Worm (Caenorhabditis elegans) whole organism, L1 larva: Measurements from ENCODE around the gene Y48B6A.1.

ENCODE experiments used
- C04F5.9 ChIP-seq: sonication (generic microtip); optimal IDR thresholded peaks from 2 replicates; lab custom pipeline; 2016; ENCODE audit warnings: missing genetic modification characterization, missing compliant biosample characterization
- C34B4.2 ChIP-seq: sonication (generic microtip); optimal IDR thresholded peaks from 2 replicates; lab custom pipeline; 2017; ENCODE audit warnings: mild to moderate bottlenecking, missing genetic modification characterization, missing compliant biosample characterization
- Y116A8C.19 ChIP-seq: sonication (generic microtip); optimal IDR thresholded peaks from 2 replicates; lab custom pipeline; 2016; ENCODE audit warnings: missing compliant biosample characterization, missing genetic modification characterization, borderline replicate concordance
- aly-2 ChIP-seq: fragments of 150-350 bp; optimal IDR thresholded peaks from 2 replicates; lab custom pipeline; 2014; ENCODE audit warnings: missing biosample characterization, missing genetic modification characterization
- ceh-63 ChIP-seq: fragments of 200-800 bp; sonication (Bioruptor generic); optimal IDR thresholded peaks from 2 replicates; lab custom pipeline; 2018; ENCODE audit warnings: mild to moderate bottlenecking, missing genetic modification characterization, missing compliant biosample characterization
- ceh-8 ChIP-seq: fragments of 200-800 bp; sonication (Bioruptor generic); optimal IDR thresholded peaks from 2 replicates; lab custom pipeline; 2018; ENCODE audit warnings: mild to moderate bottlenecking, missing genetic modification characterization, moderate library complexity, missing compliant biosample characterization
- dpl-1 ChIP-seq, 3 experiments: fragments of 150-350 bp in 2 of 3; sonication (generic microtip) in 1 of 3; optimal IDR thresholded peaks; 2 replicates each; lab custom pipeline; 2014 to 2017; ENCODE audit warnings: missing biosample characterization in 3 of 3, missing genetic modification characterization in 3 of 3, missing genetic modification reagents in 3 of 3
- efl-1 ChIP-seq, 4 experiments: fragments of 150-350 bp; optimal IDR thresholded peaks in 3 of 4; peaks in 1 of 4; 1 replicate in 1 of 4; 2 replicates in 3 of 4; lab custom pipeline; 2014; ENCODE audit warnings: missing biosample characterization in 2 of 4, missing genetic modification characterization in 2 of 4, missing genetic modification reagents in 2 of 4
- egl-27 ChIP-seq, 2 experiments: fragments of 150-350 bp in 1 of 2; sonication (generic microtip); optimal IDR thresholded peaks; 3 replicates each; lab custom pipeline; 2017 to 2018; ENCODE audit warnings: missing biosample characterization in 2 of 2, missing genetic modification characterization in 2 of 2, missing genetic modification reagents in 2 of 2
- elt-3 ChIP-seq, 6 experiments: fragments of 150-350 bp in 1 of 6; sonication (generic microtip); optimal IDR thresholded peaks; 2 replicates each; lab custom pipeline; 2017 to 2018; ENCODE audit warnings: missing biosample characterization in 6 of 6, missing genetic modification characterization in 6 of 6, inconsistent platforms in 1 of 6
- fkh-10 ChIP-seq: sonication (generic microtip); optimal IDR thresholded peaks from 2 replicates; lab custom pipeline; 2017; ENCODE audit warnings: missing biosample characterization, missing genetic modification reagents, missing genetic modification characterization
- fkh-4 ChIP-seq: sonication (generic microtip); optimal IDR thresholded peaks from 2 replicates; lab custom pipeline; 2016; ENCODE audit warnings: missing compliant biosample characterization, missing genetic modification characterization, borderline replicate concordance
- fkh-8 ChIP-seq: sonication (generic microtip); optimal IDR thresholded peaks from 2 replicates; lab custom pipeline; 2016; ENCODE audit warnings: mild to moderate bottlenecking, missing genetic modification characterization, missing compliant biosample characterization
- hlh-4 ChIP-seq: sonication (generic microtip); optimal IDR thresholded peaks from 2 replicates; lab custom pipeline; 2016; ENCODE audit warnings: mild to moderate bottlenecking, missing genetic modification characterization, missing compliant biosample characterization
- hpl-2 ChIP-seq: fragments of 150-350 bp; optimal IDR thresholded peaks from 2 replicates; lab custom pipeline; 2014; ENCODE audit warnings: missing biosample characterization, missing genetic modification reagents, missing genetic modification characterization
- irx-1 ChIP-seq: sonication (generic microtip); optimal IDR thresholded peaks from 2 replicates; lab custom pipeline; 2016; ENCODE audit warnings: missing genetic modification characterization, missing compliant biosample characterization
- isw-1 ChIP-seq: fragments of 200-800 bp; sonication (Bioruptor generic); IDR thresholded peaks from 2 replicates; pipeline ENCODE4 v1.3.6; 2022; ENCODE audit warnings: missing genetic modification characterization, missing compliant biosample characterization
- jun-1 ChIP-seq: fragments of 150-350 bp; optimal IDR thresholded peaks from 2 replicates; lab custom pipeline; 2014; ENCODE audit warnings: missing biosample characterization, missing genetic modification reagents, missing genetic modification characterization
- lin-13 ChIP-seq: fragments of 150-350 bp; optimal IDR thresholded peaks from 2 replicates; lab custom pipeline; 2014; ENCODE audit warnings: missing biosample characterization, missing genetic modification reagents, missing genetic modification characterization
- lin-14 ChIP-seq: fragments of 200-800 bp; sonication (Bioruptor generic); optimal IDR thresholded peaks from 2 replicates; lab custom pipeline; 2018; ENCODE audit warnings: mild to moderate bottlenecking, missing genetic modification characterization, moderate library complexity, missing compliant biosample characterization
- lin-35 ChIP-seq, 2 experiments: fragments of 150-350 bp; optimal IDR thresholded peaks; 2 replicates each; lab custom pipeline; 2014; ENCODE audit warnings: missing biosample characterization in 2 of 2, missing genetic modification characterization in 2 of 2, missing genetic modification reagents in 2 of 2
- lin-39 ChIP-seq: fragments of 150-350 bp; optimal IDR thresholded peaks from 2 replicates; lab custom pipeline; 2014; ENCODE audit warnings: missing biosample characterization, missing genetic modification reagents, missing genetic modification characterization
- lsy-2 ChIP-seq, 2 experiments: fragments of 150-350 bp; optimal IDR thresholded peaks; 2 replicates each; lab custom pipeline; 2014; ENCODE audit warnings: missing biosample characterization in 2 of 2, missing genetic modification characterization in 2 of 2
- mdl-1 ChIP-seq, 2 experiments: fragments of 150-350 bp; optimal IDR thresholded peaks; 2 replicates each; lab custom pipeline; 2014 to 2017; ENCODE audit warnings: missing biosample characterization in 2 of 2, missing genetic modification characterization in 2 of 2, inconsistent platforms in 1 of 2
- nhr-20 ChIP-seq: sonication (generic microtip); optimal IDR thresholded peaks from 2 replicates; lab custom pipeline; 2016; ENCODE audit warnings: mild to moderate bottlenecking, missing genetic modification characterization, missing compliant biosample characterization
- nhr-237 ChIP-seq: fragments of 150-350 bp; optimal IDR thresholded peaks from 2 replicates; lab custom pipeline; 2014; ENCODE audit warnings: missing biosample characterization, missing genetic modification characterization
- nhr-47 ChIP-seq: sonication (generic microtip); optimal IDR thresholded peaks from 2 replicates; lab custom pipeline; 2016; ENCODE audit warnings: mild to moderate bottlenecking, missing genetic modification characterization, moderate library complexity, missing compliant biosample characterization
- nhr-71 ChIP-seq: sonication (generic microtip); optimal IDR thresholded peaks from 2 replicates; lab custom pipeline; 2016; ENCODE audit warnings: mild to moderate bottlenecking, missing genetic modification characterization, moderate library complexity, missing compliant biosample characterization
- nhr-77 ChIP-seq: fragments of 150-350 bp; optimal IDR thresholded peaks from 2 replicates; lab custom pipeline; 2014; ENCODE audit warnings: missing biosample characterization, missing genetic modification characterization
- nhr-84 ChIP-seq: sonication (generic microtip); optimal IDR thresholded peaks from 2 replicates; lab custom pipeline; 2017; ENCODE audit warnings: missing biosample characterization, missing genetic modification characterization
- nhr-85 ChIP-seq: sonication (generic microtip); peaks from one replicate; lab custom pipeline; 2016; ENCODE audit warnings: missing genetic modification characterization, inconsistent platforms, missing compliant biosample characterization
- nhr-90 ChIP-seq: sonication (generic microtip); optimal IDR thresholded peaks from 2 replicates; lab custom pipeline; 2016; ENCODE audit warnings: mild to moderate bottlenecking, missing genetic modification characterization, missing compliant biosample characterization; ENCODE audit not compliant: poor library complexity
- pqm-1 ChIP-seq: sonication (generic microtip); optimal IDR thresholded peaks from 3 replicates; lab custom pipeline; 2017; ENCODE audit warnings: missing biosample characterization, missing genetic modification characterization
- rnt-1 ChIP-seq: sonication (generic microtip); optimal IDR thresholded peaks from 2 replicates; lab custom pipeline; 2016; ENCODE audit warnings: mild to moderate bottlenecking, missing genetic modification characterization, moderate library complexity, missing compliant biosample characterization
- snpc-4 ChIP-seq: fragments of 150-350 bp; optimal IDR thresholded peaks from 2 replicates; lab custom pipeline; 2014; ENCODE audit warnings: missing biosample characterization, missing genetic modification characterization
- snu-23 ChIP-seq: sonication (generic microtip); optimal IDR thresholded peaks from 2 replicates; lab custom pipeline; 2016; ENCODE audit warnings: missing genetic modification characterization, missing compliant biosample characterization
- sox-4 ChIP-seq: sonication (generic microtip); optimal IDR thresholded peaks from 2 replicates; lab custom pipeline; 2016; ENCODE audit warnings: missing genetic modification characterization, missing compliant biosample characterization
- sptf-1 ChIP-seq: fragments of 150-350 bp; optimal IDR thresholded peaks from 2 replicates; lab custom pipeline; 2014; ENCODE audit warnings: missing biosample characterization, missing genetic modification characterization
- tbx-2 ChIP-seq: sonication (generic microtip); optimal IDR thresholded peaks from 2 replicates; lab custom pipeline; 2016; ENCODE audit warnings: missing genetic modification characterization, missing compliant biosample characterization
- tlp-1 ChIP-seq: fragments of 150-350 bp; optimal IDR thresholded peaks from 2 replicates; lab custom pipeline; 2014; ENCODE audit warnings: missing biosample characterization, missing genetic modification characterization
- unc-62 ChIP-seq: fragments of 150-350 bp; optimal IDR thresholded peaks from 2 replicates; lab custom pipeline; 2014; ENCODE audit warnings: missing biosample characterization, missing genetic modification reagents, missing genetic modification characterization
- unc-86 ChIP-seq: sonication (generic microtip); optimal IDR thresholded peaks from 2 replicates; lab custom pipeline; 2016; ENCODE audit warnings: missing genetic modification characterization, missing compliant biosample characterization
- vab-15 ChIP-seq: sonication (generic microtip); optimal IDR thresholded peaks from 2 replicates; lab custom pipeline; 2017; ENCODE audit warnings: missing genotype, mild to moderate bottlenecking, missing genetic modification characterization, missing compliant biosample characterization
- xbp-1 ChIP-seq: sonication (generic microtip); optimal IDR thresholded peaks from 2 replicates; lab custom pipeline; 2016; ENCODE audit warnings: missing genetic modification characterization, missing compliant biosample characterization
- zag-1 ChIP-seq: fragments of 150-350 bp; optimal IDR thresholded peaks from 2 replicates; lab custom pipeline; 2014; ENCODE audit warnings: missing biosample characterization, missing genetic modification characterization
- ztf-4 ChIP-seq: fragments of 150-350 bp; optimal IDR thresholded peaks from 2 replicates; lab custom pipeline; 2014; ENCODE audit warnings: missing biosample characterization, missing genetic modification characterization

The Y48B6A.1 gene

DNA sequence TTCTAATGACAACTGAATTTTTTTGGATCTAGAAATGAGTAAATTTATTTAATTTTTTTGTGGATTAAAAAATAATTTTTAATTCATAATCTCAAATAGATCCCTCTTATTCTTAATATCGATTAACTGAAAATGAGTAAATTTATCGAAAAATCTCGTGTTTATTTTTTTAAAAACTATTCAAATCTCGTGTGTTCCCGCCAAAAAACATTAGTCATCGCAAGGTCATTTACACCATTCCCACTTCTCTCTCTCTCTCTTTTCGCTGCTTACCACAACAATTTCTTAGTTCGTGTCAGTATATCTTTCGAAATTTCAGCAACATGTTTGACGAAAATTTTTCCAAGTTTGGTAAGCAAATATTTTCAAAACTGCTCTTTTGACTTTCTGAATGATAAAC lies 33.3 kb upstream of the Y48B6A.1 start:
- TF ChIP-seq vab-15 (tag; lab: Kevin White, UChicago) = no peak
- no peak for TF ChIP-seq fkh-10 (GFP tag; lab: Kevin White, UChicago)
- peak; percentile 35 for TF ChIP-seq nhr-85 (tag; lab: Kevin White, UChicago)
- TF ChIP-seq aly-2 = no peak
- TF ChIP-seq nhr-71 (tag; lab: Kevin White, UChicago) = no peak
- TF ChIP-seq ceh-63 (GFP tag; lab: Kevin White, UChicago) = no peak
- TF ChIP-seq snpc-4 (tag; lab: Kevin White, UChicago) = no peak
- no peak for TF ChIP-seq sox-4 (tag; lab: Kevin White, UChicago)
- peak; percentile 36 to 52 (median 46) for TF ChIP-seq dpl-1 (GFP tag; optimal IDR thresholded peaks at IDR 0.05; lab: Kevin White, UChicago)
- TF ChIP-seq snu-23 (GFP tag; lab: Kevin White, UChicago) = no peak
- no peak for TF ChIP-seq pqm-1 (tag; lab: Kevin White, UChicago)
- TF ChIP-seq zag-1 (tag; lab: Kevin White, UChicago) = no peak
- no peak for TF ChIP-seq irx-1 (tag; lab: Kevin White, UChicago)
- no peak for TF ChIP-seq fkh-8 (tag; lab: Kevin White, UChicago)
- TF ChIP-seq Y116A8C.19 (tag; lab: Kevin White, UChicago) = no peak
- no peak for TF ChIP-seq isw-1
- peak; percentile 4 for TF ChIP-seq lin-14 (GFP tag; lab: Kevin White, UChicago)
- TF ChIP-seq sptf-1 = no peak
- TF ChIP-seq lin-35 (GFP tag; optimal IDR thresholded peaks at IDR 0.05; lab: Kevin White, UChicago) = peak in 1 of 2 experiments; percentile 32
- no peak for TF ChIP-seq lin-39 (tag; lab: Kevin White, UChicago)
- TF ChIP-seq efl-1 (optimal IDR thresholded peaks at IDR 0.05; lab: Kevin White, UChicago) = peak in 1 of 2 experiments; percentile 4
- TF ChIP-seq efl-1 (GFP tag; optimal IDR thresholded peaks at IDR 0.05 in 1 of 2; lab: Kevin White, UChicago) = peak; percentile 54 to 74
- TF ChIP-seq nhr-20 (tag; lab: Kevin White, UChicago) = no peak
- TF ChIP-seq xbp-1 = no peak
- no peak for TF ChIP-seq hpl-2 (GFP tag; lab: Kevin White, UChicago)
- no peak for TF ChIP-seq C34B4.2
- no peak for TF ChIP-seq elt-3 (tag; optimal IDR thresholded peaks at IDR 0.05; lab: Kevin White, UChicago)

DNA sequence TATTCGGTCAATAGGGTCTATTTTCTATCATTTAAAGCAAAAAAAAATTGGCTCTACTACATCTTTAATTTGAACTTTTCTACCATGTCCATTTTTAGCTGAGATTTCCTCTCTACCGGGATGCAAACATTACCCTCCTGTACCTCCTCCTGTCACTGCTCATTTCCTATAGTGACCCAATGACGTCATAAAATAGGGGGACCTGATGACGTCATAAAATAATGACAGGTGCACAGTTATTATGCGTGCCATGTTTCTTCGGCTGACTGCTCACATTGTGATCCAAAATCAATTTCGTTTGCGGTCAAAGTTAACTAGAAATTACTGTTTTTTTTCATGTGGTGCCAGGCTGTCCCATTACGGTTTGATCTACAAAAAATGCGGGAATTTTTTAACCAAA lies 32.8 kb upstream of the Y48B6A.1 start:
- no peak for TF ChIP-seq rnt-1 (tag; lab: Kevin White, UChicago)

DNA sequence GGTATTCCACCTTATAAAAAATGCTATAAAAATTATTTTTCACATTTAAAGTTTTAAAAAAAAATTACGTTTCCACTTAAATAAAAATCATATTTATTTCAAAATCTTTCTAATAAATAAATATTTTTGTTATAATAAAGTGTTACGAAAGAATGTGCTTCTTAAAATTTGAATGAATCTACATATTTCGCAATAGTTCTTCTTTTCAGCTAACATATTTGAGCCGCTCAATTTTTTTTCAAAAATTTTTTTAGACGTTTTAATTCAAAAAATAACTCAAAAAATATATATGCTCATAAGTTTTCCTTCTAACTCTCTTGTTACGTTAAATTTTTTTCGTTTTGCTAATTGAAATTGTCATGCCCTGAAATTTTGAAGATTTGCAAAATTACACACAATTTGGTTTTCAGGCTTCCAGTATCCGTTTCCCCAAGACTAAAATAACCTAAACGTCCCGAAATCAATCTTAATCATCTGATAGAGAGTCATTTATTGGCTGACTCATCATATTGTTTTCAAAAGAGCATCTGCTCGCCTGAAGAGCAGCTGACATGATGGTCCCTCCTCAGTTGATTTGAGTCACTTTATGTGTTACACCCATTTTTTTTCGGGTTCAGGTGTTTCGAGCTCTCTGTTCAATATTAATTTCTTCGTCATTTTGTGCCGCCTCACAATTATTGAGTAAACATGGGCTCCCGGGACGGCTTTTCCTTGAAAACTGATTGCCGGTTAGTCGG lies 24.2 kb upstream of the Y48B6A.1 start, which contains the start of gene efhd-1:
Gene efhd-1, plus strand, starts transcription at position 582 of the 737 bp plus-strand sequence.
- TF ChIP-seq xbp-1 (no peak), egl-27 (tag; optimal IDR thresholded peaks at IDR 0.05; lab: Kevin White, UChicago) (no peak), unc-62 (GFP tag; lab: Kevin White, UChicago) (no peak), snpc-4 (tag; lab: Kevin White, UChicago) (no peak), irx-1 (tag; lab: Kevin White, UChicago) (no peak), mdl-1 (tag; optimal IDR thresholded peaks at IDR 0.05; lab: Kevin White, UChicago) (no peak), tbx-2 (tag; lab: Kevin White, UChicago) (no peak), ceh-8 (GFP tag; lab: Kevin White, UChicago) (no peak), fkh-4 (tag; lab: Kevin White, UChicago) (no peak), nhr-77 (no peak), nhr-84 (tag; lab: Kevin White, UChicago) (no peak), hlh-4 (tag; lab: Kevin White, UChicago) (no peak), lin-39 (tag; lab: Kevin White, UChicago) (peak; percentile 40), pqm-1 (tag; lab: Kevin White, UChicago) (no peak), jun-1 (tag; lab: Kevin White, UChicago) (no peak), lin-14 (GFP tag; lab: Kevin White, UChicago) (peak; percentile 65), nhr-47 (no peak), C34B4.2 (no peak), nhr-90 (tag; lab: Kevin White, UChicago) (no peak), unc-86 (tag; lab: Kevin White, UChicago) (no peak), nhr-237 (tag; lab: Kevin White, UChicago) (no peak), nhr-71 (tag; lab: Kevin White, UChicago) (peak; percentile 30), rnt-1 (tag; lab: Kevin White, UChicago) (peak; percentile 67), ztf-4 (tag; lab: Kevin White, UChicago) (no peak), sox-4 (tag; lab: Kevin White, UChicago) (no peak), lin-13 (GFP tag; lab: Kevin White, UChicago) (no peak), dpl-1 (GFP tag; optimal IDR thresholded peaks at IDR 0.05; lab: Kevin White, UChicago) (no peak), tlp-1 (tag; lab: Kevin White, UChicago) (no peak), lsy-2 (tag; optimal IDR thresholded peaks at IDR 0.05; lab: Kevin White, UChicago) (peak in 1 of 2 experiments; percentile 18), Y116A8C.19 (tag; lab: Kevin White, UChicago) (no peak), C04F5.9 (tag; lab: Kevin White, UChicago) (no peak), isw-1 (no peak)
